Worm (Caenorhabditis elegans) whole organism, young adult: ENCODE results near the gene EEED8.4.

Experiments
- B0261.1 ChIP-seq: sonication (generic microtip); optimal IDR thresholded peaks from 2 replicates; lab custom pipeline; 2016; ENCODE audit warnings: mild to moderate bottlenecking, missing genetic modification characterization, moderate library complexity, missing compliant biosample characterization
- B0336.3 ChIP-seq: fragments of 200-800 bp; sonication (Bioruptor generic); IDR thresholded peaks from 2 replicates; pipeline ENCODE4 v1.3.6; 2022; ENCODE audit warnings: missing genetic modification characterization, missing compliant biosample characterization
- D2030.7 ChIP-seq: fragments of 200-800 bp; sonication (Bioruptor generic); IDR thresholded peaks from 2 replicates; pipeline ENCODE4 v1.3.6; 2022; ENCODE audit warnings: missing genetic modification reagents, missing genetic modification characterization, missing compliant biosample characterization
- F10E7.11 ChIP-seq: sonication (generic microtip); optimal IDR thresholded peaks from 2 replicates; lab custom pipeline; 2017; ENCODE audit warnings: mild to moderate bottlenecking, missing genetic modification characterization, moderate library complexity, missing compliant biosample characterization
- F37B4.10 ChIP-seq: fragments of 200-800 bp; sonication (Bioruptor generic); IDR thresholded peaks from 2 replicates; pipeline ENCODE4 v1.3.6; 2022; ENCODE audit warnings: missing genetic modification characterization, missing compliant biosample characterization
- F39B2.1 ChIP-seq: fragments of 200-800 bp; sonication (Bioruptor generic); IDR thresholded peaks from 2 replicates; pipeline ENCODE4 v1.3.6; 2022; ENCODE audit warnings: missing genetic modification reagents, missing genetic modification characterization, missing compliant biosample characterization
- F55B11.4 ChIP-seq: sonication (generic microtip); optimal IDR thresholded peaks from 2 replicates; lab custom pipeline; 2016; ENCODE audit warnings: missing compliant biosample characterization, missing genetic modification characterization, borderline replicate concordance; ENCODE audit not compliant: insufficient read depth
- F57A8.1 ChIP-seq: fragments of 200-800 bp; sonication (Bioruptor generic); optimal IDR thresholded peaks from 2 replicates; lab custom pipeline; 2018; ENCODE audit warnings: mild to moderate bottlenecking, missing genetic modification characterization, moderate library complexity, missing compliant biosample characterization
- K12H6.12 ChIP-seq: fragments of 200-800 bp; sonication (Bioruptor generic); optimal IDR thresholded peaks from 2 replicates; lab custom pipeline; 2018; ENCODE audit warnings: mild to moderate bottlenecking, missing genetic modification characterization, missing compliant biosample characterization
- T26A5.8 ChIP-seq: sonication (generic microtip); optimal IDR thresholded peaks from 2 replicates; lab custom pipeline; 2016; ENCODE audit warnings: missing genetic modification characterization, missing compliant biosample characterization
- Y53G8AR.9 ChIP-seq: fragments of 200-800 bp; sonication (Bioruptor generic); conservative IDR thresholded peaks from 2 replicates; pipeline ENCODE4 v1.3.6; 2022; ENCODE audit warnings: missing genetic modification reagents, missing genetic modification characterization, missing compliant biosample characterization
- Y56A3A.18 ChIP-seq: fragments of 200-800 bp; sonication (Bioruptor generic); IDR thresholded peaks from 2 replicates; pipeline ENCODE4 v1.3.6; 2022; ENCODE audit warnings: missing genetic modification reagents, missing genetic modification characterization, missing compliant biosample characterization
- akir-1 ChIP-seq: fragments of 200-800 bp; sonication (Bioruptor generic); optimal IDR thresholded peaks from 2 replicates; lab custom pipeline; 2018; ENCODE audit warnings: mild to moderate bottlenecking, missing genetic modification characterization, moderate library complexity, missing compliant biosample characterization
- aptf-2 ChIP-seq: fragments of 200-800 bp; sonication (Bioruptor generic); conservative IDR thresholded peaks from 2 replicates; pipeline ENCODE4 v1.3.6; 2022; ENCODE audit warnings: missing genetic modification reagents, missing genetic modification characterization, missing compliant biosample characterization
- atf-7 ChIP-seq: sonication (generic microtip); optimal IDR thresholded peaks from 2 replicates; lab custom pipeline; 2017; ENCODE audit warnings: mild to moderate bottlenecking, missing genetic modification characterization, missing compliant biosample characterization
- attf-6 ChIP-seq: fragments of 200-800 bp; sonication (Bioruptor generic); IDR thresholded peaks from 2 replicates; pipeline ENCODE4 v1.3.6; 2022; ENCODE audit warnings: missing genetic modification reagents, missing genetic modification characterization, missing compliant biosample characterization
- bed-1 ChIP-seq: fragments of 200-800 bp; sonication (Bioruptor generic); IDR thresholded peaks from 2 replicates; pipeline ENCODE4 v1.3.6; 2022; ENCODE audit warnings: missing genetic modification reagents, missing genetic modification characterization, missing compliant biosample characterization
- die-1 ChIP-seq: sonication (generic microtip); optimal IDR thresholded peaks from 2 replicates; lab custom pipeline; 2016; ENCODE audit warnings: missing genotype, mild to moderate bottlenecking, missing genetic modification characterization, missing compliant biosample characterization
- dpl-1 ChIP-seq: fragments of 150-350 bp; optimal IDR thresholded peaks from 2 replicates; lab custom pipeline; 2014; ENCODE audit warnings: missing biosample characterization, missing genetic modification reagents, missing genetic modification characterization
- egl-44 ChIP-seq: fragments of 200-800 bp; sonication (Bioruptor generic); IDR thresholded peaks from 2 replicates; pipeline ENCODE4 v1.3.6; 2022; ENCODE audit warnings: missing genetic modification reagents, missing genetic modification characterization, missing compliant biosample characterization
- hlh-12 ChIP-seq: sonication (generic microtip); optimal IDR thresholded peaks from 2 replicates; lab custom pipeline; 2016; ENCODE audit warnings: missing genetic modification characterization, missing compliant biosample characterization
- let-526 ChIP-seq: fragments of 200-800 bp; sonication (Bioruptor generic); IDR thresholded peaks from 2 replicates; pipeline ENCODE4 v1.3.6; 2022; ENCODE audit warnings: missing genetic modification reagents, missing genetic modification characterization, missing compliant biosample characterization
- let-607 ChIP-seq, 2 experiments: fragments of 200-800 bp in 1 of 2; sonication (Bioruptor generic) in 1 of 2; sonication (generic microtip) in 1 of 2; optimal IDR thresholded peaks; 2 replicates each; lab custom pipeline; 2016 to 2018; ENCODE audit warnings: mild to moderate bottlenecking in 2 of 2, missing compliant biosample characterization in 2 of 2, missing genetic modification characterization in 2 of 2, moderate library complexity in 2 of 2, missing genotype in 1 of 2
- lin-26 ChIP-seq: fragments of 200-800 bp; sonication (Bioruptor generic); IDR thresholded peaks from 2 replicates; pipeline ENCODE4 v1.3.6; 2022; ENCODE audit warnings: missing genetic modification reagents, missing genetic modification characterization, missing compliant biosample characterization
- lir-1 ChIP-seq: fragments of 200-800 bp; sonication (Bioruptor generic); conservative IDR thresholded peaks from 2 replicates; pipeline ENCODE4 v1.3.6; 2022; ENCODE audit warnings: missing genetic modification reagents, missing genetic modification characterization, missing compliant biosample characterization
- lsl-1 ChIP-seq: fragments of 200-800 bp; sonication (Bioruptor generic); optimal IDR thresholded peaks from 2 replicates; lab custom pipeline; 2018; ENCODE audit warnings: mild to moderate bottlenecking, missing genetic modification characterization, moderate library complexity, missing compliant biosample characterization
- madf-3 ChIP-seq: fragments of 200-800 bp; sonication (Bioruptor generic); IDR thresholded peaks from 2 replicates; pipeline ENCODE4 v1.3.6; 2022; ENCODE audit warnings: missing genetic modification reagents, missing genetic modification characterization, missing compliant biosample characterization
- mel-28 ChIP-seq: sonication (generic microtip); optimal IDR thresholded peaks from 2 replicates; lab custom pipeline; 2016; ENCODE audit warnings: borderline replicate concordance, mild to moderate bottlenecking, missing genetic modification characterization, missing compliant biosample characterization
- nfya-1 ChIP-seq: sonication (generic microtip); optimal IDR thresholded peaks from 2 replicates; lab custom pipeline; 2017; ENCODE audit warnings: antibody characterized with exemption, missing compliant biosample characterization, missing genetic modification characterization, borderline replicate concordance; ENCODE audit not compliant: insufficient read depth
- nfya-2 ChIP-seq: fragments of 200-800 bp; sonication (Bioruptor generic); IDR thresholded peaks from 2 replicates; pipeline ENCODE4 v1.3.6; 2022; ENCODE audit warnings: missing genetic modification reagents, missing genetic modification characterization, missing compliant biosample characterization
- nfyb-1 ChIP-seq: fragments of 200-800 bp; sonication (Bioruptor generic); IDR thresholded peaks from 2 replicates; pipeline ENCODE4 v1.3.6; 2022; ENCODE audit warnings: missing genetic modification reagents, missing genetic modification characterization, missing compliant biosample characterization
- nhr-120 ChIP-seq: fragments of 200-800 bp; sonication (Bioruptor generic); IDR thresholded peaks from 2 replicates; pipeline ENCODE4 v1.3.6; 2022; ENCODE audit warnings: missing genetic modification characterization, missing compliant biosample characterization
- nhr-80 ChIP-seq: sonication (generic microtip); optimal IDR thresholded peaks from 2 replicates; lab custom pipeline; 2016; ENCODE audit warnings: missing genetic modification characterization, missing compliant biosample characterization
- pbrm-1 ChIP-seq: fragments of 200-800 bp; sonication (Bioruptor generic); IDR thresholded peaks from 2 replicates; pipeline ENCODE4 v1.3.6; 2022; ENCODE audit warnings: missing genetic modification reagents, missing genetic modification characterization, missing compliant biosample characterization
- rpc-1 ChIP-seq, 2 experiments: fragments of 150-350 bp in 1 of 2; sonication (generic microtip) in 1 of 2; optimal IDR thresholded peaks; 2 replicates each; lab custom pipeline; 2014 to 2018; ENCODE audit warnings: missing biosample characterization in 1 of 2, missing genetic modification characterization in 1 of 2, missing genetic modification reagents in 1 of 2, missing genotype in 1 of 2
- sdz-38 ChIP-seq: sonication (generic microtip); optimal IDR thresholded peaks from 2 replicates; lab custom pipeline; 2016; ENCODE audit warnings: missing genotype, missing genetic modification characterization, missing compliant biosample characterization
- sea-2 ChIP-seq: fragments of 200-800 bp; sonication (Bioruptor generic); IDR thresholded peaks from 2 replicates; pipeline ENCODE4 v1.3.6; 2022; ENCODE audit warnings: missing genetic modification characterization, missing compliant biosample characterization
- snpc-1.1 ChIP-seq: sonication (generic microtip); optimal IDR thresholded peaks from 2 replicates; lab custom pipeline; 2017; ENCODE audit warnings: missing genetic modification characterization, mild to moderate bottlenecking, missing compliant biosample characterization, antibody characterized with exemption, moderate library complexity, missing genotype, missing genetic modification reagents; ENCODE audit not compliant: insufficient read depth
- sptf-2 ChIP-seq: fragments of 200-800 bp; sonication (Bioruptor generic); optimal IDR thresholded peaks from 2 replicates; lab custom pipeline; 2018; ENCODE audit warnings: mild to moderate bottlenecking, missing genetic modification characterization, missing compliant biosample characterization
- tbp1 ChIP-seq: fragments of 200-800 bp; sonication (Bioruptor generic); optimal IDR thresholded peaks from 2 replicates; lab custom pipeline; 2018; ENCODE audit warnings: mild to moderate bottlenecking, missing genetic modification characterization, missing compliant biosample characterization
- xnd-1 ChIP-seq: sonication (generic microtip); optimal IDR thresholded peaks from 2 replicates; lab custom pipeline; 2016; ENCODE audit warnings: missing genotype, missing genetic modification reagents, missing genetic modification characterization, missing compliant biosample characterization
- zfh-2 ChIP-seq: fragments of 200-800 bp; sonication (Bioruptor generic); conservative IDR thresholded peaks from 2 replicates; pipeline ENCODE4 v1.3.6; 2022; ENCODE audit warnings: missing genetic modification reagents, missing genetic modification characterization, missing compliant biosample characterization
- ztf-6 ChIP-seq: fragments of 200-800 bp; sonication (Bioruptor generic); IDR thresholded peaks from 2 replicates; pipeline ENCODE4 v1.3.6; 2022; ENCODE audit warnings: missing genetic modification reagents, missing genetic modification characterization, missing compliant biosample characterization

The EEED8.4 gene

DNA sequence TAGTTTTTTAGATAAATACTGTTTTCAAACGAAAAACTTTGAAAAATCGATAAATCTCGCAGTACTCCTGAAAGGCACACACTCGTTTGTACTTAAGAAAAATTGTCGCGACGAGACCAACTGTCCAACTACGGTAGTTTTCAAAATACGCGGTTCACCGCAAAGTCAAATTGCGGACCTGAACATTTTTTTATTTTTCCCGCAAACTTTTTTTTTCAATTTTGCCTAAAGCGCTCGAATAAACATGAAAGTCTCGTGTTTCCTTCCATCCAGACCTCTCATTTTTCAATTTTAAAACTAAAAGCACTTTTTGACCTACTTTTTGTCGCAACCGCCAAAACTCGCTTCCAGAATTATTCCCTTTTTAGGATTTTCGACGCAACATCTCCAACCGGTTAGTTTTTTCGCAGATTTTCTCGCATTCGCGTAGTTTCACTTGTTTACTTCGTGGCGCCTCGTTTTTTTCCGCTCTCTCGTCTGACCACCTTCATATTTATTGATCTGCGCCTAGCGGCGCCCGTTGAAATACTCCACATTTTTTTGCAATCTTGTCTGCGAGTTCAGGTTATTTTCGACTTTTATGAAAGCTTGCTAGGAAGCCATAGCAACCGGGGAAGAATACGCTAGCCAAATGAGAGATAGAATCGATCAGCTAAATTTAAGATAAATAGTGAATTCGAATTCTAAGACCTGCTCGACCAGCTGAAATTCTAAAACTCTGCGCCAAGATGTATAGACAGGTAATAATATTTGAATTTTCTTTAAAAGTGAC, 31.5 kb upstream of the EEED8.4 start, which contains the start of gene prdx-2 (continued):
- TF ChIP-seq madf-3 (GFP tag; lab: Robert Waterston, UW), result peak; percentile 86; the same call in 1 of the 2 replicates
- peak; percentile 59 for TF ChIP-seq tbp1 (GFP tag; lab: Kevin White, UChicago)
- TF ChIP-seq F10E7.11 (tag; lab: Kevin White, UChicago), result no peak
- TF ChIP-seq let-526 (GFP tag; lab: Robert Waterston, UW), result no peak
- TF ChIP-seq B0336.3 (GFP tag; lab: Robert Waterston, UW), result peak; percentile 73
- TF ChIP-seq D2030.7, result peak; percentile 89
- TF ChIP-seq pbrm-1 (GFP tag; lab: Robert Waterston, UW), result peak; percentile 68; the same call in 1 of the 2 replicates

DNA sequence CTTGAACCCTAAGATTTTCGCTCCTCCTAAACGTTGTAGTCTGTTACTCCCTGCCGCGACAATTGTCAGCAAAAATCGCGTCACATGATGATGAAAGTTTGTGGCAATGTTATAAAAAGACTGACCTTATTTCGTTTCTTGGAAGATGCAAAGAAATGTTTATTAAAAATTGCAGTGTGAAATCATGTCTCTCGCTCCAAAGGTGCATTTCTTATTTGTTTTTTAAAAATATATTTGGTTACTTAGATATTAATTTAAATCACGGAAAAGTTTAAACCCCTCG, 30.9 kb upstream of the EEED8.4 start:
- TF ChIP-seq lin-26 (GFP tag; lab: Robert Waterston, UW) (0 out of 2 replicates have a peak, but pooled peaks have one; percentile 29), nhr-80 (peak; percentile 16), K12H6.12 (no peak), let-607 (tag; optimal IDR thresholded peaks at IDR 0.05; lab: Kevin White, UChicago) (peak in 1 of 2 experiments; percentile 5)

DNA sequence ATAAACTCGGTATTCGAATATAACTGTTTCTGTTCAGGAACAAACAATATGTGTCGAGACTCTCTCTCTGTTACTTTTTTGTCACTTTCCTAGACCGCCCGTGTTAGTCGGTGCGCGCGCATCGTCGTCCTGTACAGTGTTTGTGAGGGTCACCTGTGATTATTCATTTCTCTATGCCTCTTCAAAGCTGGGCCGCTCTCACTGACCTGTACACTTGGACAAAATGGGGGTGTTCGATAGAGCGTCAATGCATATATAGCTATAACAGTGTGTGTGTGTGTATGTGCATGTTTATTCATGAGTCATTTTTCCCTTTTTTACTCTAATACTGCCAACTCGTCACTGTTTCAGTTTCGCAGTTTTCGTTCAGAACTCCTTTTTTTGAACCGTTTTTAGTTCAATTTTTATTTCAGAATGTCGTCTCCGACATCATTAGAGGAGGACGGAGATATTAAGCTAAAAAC, 29.5 kb upstream of the EEED8.4 start, which contains the start of gene pkc-3:
Gene pkc-3, plus strand, starts transcription at position 414 of the 464 bp plus-strand sequence.
- TF ChIP-seq ztf-6 (no peak), B0261.1 (tag; lab: Kevin White, UChicago) (no peak), B0336.3 (GFP tag; lab: Robert Waterston, UW) (peak; percentile 92), madf-3 (GFP tag; lab: Robert Waterston, UW) (peak; percentile 72), nfya-1 (tag; lab: Kevin White, UChicago) (no peak), hlh-12 (no peak), nfya-2 (GFP tag; lab: Robert Waterston, UW) (no peak), mel-28 (no peak), sdz-38 (tag; lab: Kevin White, UChicago) (no peak), aptf-2 (GFP tag; lab: Robert Waterston, UW) (no peak), F57A8.1 (GFP tag; lab: Kevin White, UChicago) (no peak), Y53G8AR.9 (GFP tag; lab: Robert Waterston, UW) (peak; percentile 86), atf-7 (tag; lab: Kevin White, UChicago) (peak; percentile 76), sea-2 (GFP tag; lab: Robert Waterston, UW) (no peak), lir-1 (GFP tag; lab: Robert Waterston, UW) (0 out of 2 replicates have a peak, but pooled peaks have one; percentile 41), zfh-2 (GFP tag; lab: Robert Waterston, UW) (peak; percentile 40; the same call in 1 of the 2 replicates), bed-1 (GFP tag; lab: Robert Waterston, UW) (no peak), attf-6 (GFP tag; lab: Robert Waterston, UW) (peak; percentile 45; the same call in 1 of the 2 replicates), nfyb-1 (peak; percentile 72), Y56A3A.18 (GFP tag; lab: Robert Waterston, UW) (peak; percentile 84; the same call in 1 of the 2 replicates), dpl-1 (GFP tag; lab: Kevin White, UChicago) (no peak), snpc-1.1 (no peak), lsl-1 (peak; percentile 44), die-1 (tag; lab: Kevin White, UChicago) (peak; percentile 55), akir-1 (no peak), F55B11.4 (tag; lab: Kevin White, UChicago) (no peak), rpc-1 (optimal IDR thresholded peaks at IDR 0.05; lab: Kevin White, UChicago) (no peak), rpc-1 (tag; optimal IDR thresholded peaks at IDR 0.05; lab: Kevin White, UChicago) (no peak), egl-44 (GFP tag; lab: Robert Waterston, UW) (peak; percentile 30; the same call in 1 of the 2 replicates), F39B2.1 (GFP tag; lab: Robert Waterston, UW) (0 out of 2 replicates have a peak, but pooled peaks have one; percentile 54), F37B4.10 (GFP tag; lab: Robert Waterston, UW) (0 out of 2 replicates have a peak, but pooled peaks have one; percentile 7), T26A5.8 (tag; lab: Kevin White, UChicago) (no peak), nhr-120 (GFP tag; lab: Robert Waterston, UW) (no peak), sptf-2 (GFP tag; lab: Kevin White, UChicago) (no peak), xnd-1 (tag; lab: Kevin White, UChicago) (peak; percentile 32)
